Worm (Caenorhabditis elegans) whole organism, L4 larva: ENCODE results near the gene K08F11.1.

Experiments used
- D1046.2 ChIP-seq: fragments of 200-800 bp; sonication (Bioruptor generic); IDR thresholded peaks from 2 replicates; pipeline ENCODE4 v1.3.6; 2022; ENCODE audit warnings: missing genetic modification characterization, missing compliant biosample characterization
- F26F4.8 ChIP-seq: fragments of 200-800 bp; sonication (Bioruptor generic); conservative IDR thresholded peaks from 2 replicates; pipeline ENCODE4 v1.3.6; 2022; ENCODE audit warnings: missing genetic modification characterization, missing compliant biosample characterization
- F44E2.7 ChIP-seq: fragments of 200-800 bp; sonication (Bioruptor generic); IDR thresholded peaks from 2 replicates; pipeline ENCODE4 v2.1.2; 2022; ENCODE audit warnings: missing genetic modification characterization, missing compliant biosample characterization
- Y105C5A.15 ChIP-seq: fragments of 200-800 bp; sonication (Bioruptor generic); IDR thresholded peaks from 2 replicates; pipeline ENCODE4 v1.3.6; 2022; ENCODE audit warnings: missing genetic modification characterization, missing compliant biosample characterization
- ZK546.5 ChIP-seq, 2 experiments: sonication (generic microtip); optimal IDR thresholded peaks; 2 replicates each; lab custom pipeline; 2017; ENCODE audit warnings: missing biosample characterization in 2 of 2, missing genetic modification characterization in 2 of 2
- aha-1 ChIP-seq: fragments of 150-350 bp; peaks from one replicate; lab custom pipeline; 2014; ENCODE audit warnings: missing biosample characterization, missing genetic modification characterization
- ama-1 ChIP-seq: fragments of 150-350 bp; optimal IDR thresholded peaks from 2 replicates; lab custom pipeline; 2014; ENCODE audit warnings: inconsistent platforms, mixed read lengths
- ceh-28 ChIP-seq: fragments of 150-350 bp; optimal IDR thresholded peaks from 2 replicates; lab custom pipeline; 2014; ENCODE audit warnings: missing biosample characterization, missing genetic modification reagents, missing genetic modification characterization
- ceh-62 ChIP-seq: sonication (generic microtip); optimal IDR thresholded peaks from 2 replicates; lab custom pipeline; 2017; ENCODE audit warnings: missing biosample characterization, missing genetic modification characterization
- daf-16 ChIP-seq, 3 experiments: sonication (generic microtip); optimal IDR thresholded peaks; 2 replicates each; lab custom pipeline; 2016 to 2017; ENCODE audit warnings: missing genetic modification characterization in 3 of 3, missing genetic modification reagents in 3 of 3, mild to moderate bottlenecking in 2 of 3, missing compliant biosample characterization in 2 of 3, missing biosample characterization in 1 of 3, moderate library complexity in 1 of 3
- daf-19 ChIP-seq: fragments of 200-800 bp; sonication (Bioruptor generic); conservative IDR thresholded peaks from 2 replicates; pipeline ENCODE4 v1.3.6; 2022; ENCODE audit warnings: missing genetic modification characterization, missing compliant biosample characterization
- daf-8 ChIP-seq: fragments of 200-800 bp; sonication (Bioruptor generic); IDR thresholded peaks from 2 replicates; pipeline ENCODE4 v1.3.6; 2022; ENCODE audit warnings: missing genetic modification characterization, missing compliant biosample characterization
- dpl-1 ChIP-seq: fragments of 150-350 bp; optimal IDR thresholded peaks from 2 replicates; lab custom pipeline; 2014; ENCODE audit warnings: missing biosample characterization, missing genetic modification reagents, missing genetic modification characterization
- egl-27 ChIP-seq: sonication (generic microtip); optimal IDR thresholded peaks from 3 replicates; lab custom pipeline; 2017; ENCODE audit warnings: missing biosample characterization, missing genetic modification reagents, missing genetic modification characterization
- fkh-10 ChIP-seq: fragments of 150-350 bp; optimal IDR thresholded peaks from 2 replicates; lab custom pipeline; 2014; ENCODE audit warnings: missing biosample characterization, missing genetic modification reagents, missing genetic modification characterization
- gei-8 ChIP-seq: fragments of 200-800 bp; sonication (Bioruptor generic); optimal IDR thresholded peaks from 2 replicates; lab custom pipeline; 2018; ENCODE audit warnings: mild to moderate bottlenecking, missing genetic modification characterization, missing compliant biosample characterization
- hmg-1.1 ChIP-seq: fragments of 200-800 bp; sonication (Bioruptor generic); IDR thresholded peaks from 2 replicates; pipeline ENCODE4 v1.3.6; 2022; ENCODE audit warnings: missing genetic modification reagents, missing genetic modification characterization, missing compliant biosample characterization
- lin-13 ChIP-seq: fragments of 150-350 bp; optimal IDR thresholded peaks from 2 replicates; lab custom pipeline; 2014; ENCODE audit warnings: missing biosample characterization, missing genetic modification reagents, missing genetic modification characterization
- lin-15B ChIP-seq: fragments of 150-350 bp; sonication (generic microtip); optimal IDR thresholded peaks from 3 replicates; lab custom pipeline; 2014; ENCODE audit warnings: missing biosample characterization, missing genetic modification characterization
- lin-29 ChIP-seq: fragments of 200-800 bp; sonication (Bioruptor generic); IDR thresholded peaks from 2 replicates; pipeline ENCODE4 v1.3.6; 2022; ENCODE audit warnings: missing genetic modification reagents, missing genetic modification characterization, missing compliant biosample characterization
- lin-38 ChIP-seq: fragments of 200-800 bp; sonication (Bioruptor generic); IDR thresholded peaks from 2 replicates; pipeline ENCODE4 v1.3.6; 2022; ENCODE audit warnings: missing genetic modification reagents, missing genetic modification characterization, missing compliant biosample characterization
- lin-39 ChIP-seq: fragments of 150-350 bp; optimal IDR thresholded peaks from 2 replicates; lab custom pipeline; 2014; ENCODE audit warnings: missing biosample characterization, missing genetic modification reagents, missing genetic modification characterization
- madf-5 ChIP-seq, 2 experiments: fragments of 200-800 bp; sonication (Bioruptor generic); IDR thresholded peaks; 2 replicates each; pipeline ENCODE4 v1.3.6; 2022; ENCODE audit warnings: missing compliant biosample characterization in 2 of 2, missing genetic modification characterization in 2 of 2
- mep-1 ChIP-seq: fragments of 150-350 bp; sonication (generic microtip); optimal IDR thresholded peaks from 3 replicates; lab custom pipeline; 2014; ENCODE audit warnings: missing biosample characterization, missing genetic modification characterization
- mes-2 ChIP-seq: sonication (generic microtip); optimal IDR thresholded peaks from 2 replicates; lab custom pipeline; 2016; ENCODE audit warnings: missing genotype, mild to moderate bottlenecking, missing genetic modification characterization, missing compliant biosample characterization; ENCODE audit not compliant: poor library complexity, severe bottlenecking
- nhr-10 ChIP-seq: fragments of 150-350 bp; optimal IDR thresholded peaks from 2 replicates; lab custom pipeline; 2014; ENCODE audit warnings: missing biosample characterization, missing genetic modification characterization
- nhr-111 ChIP-seq: fragments of 200-800 bp; sonication (Bioruptor generic); optimal IDR thresholded peaks from 2 replicates; lab custom pipeline; 2018; ENCODE audit warnings: mild to moderate bottlenecking, missing genetic modification characterization, missing compliant biosample characterization
- nhr-28 ChIP-seq: fragments of 150-350 bp; optimal IDR thresholded peaks from 2 replicates; lab custom pipeline; 2014; ENCODE audit warnings: missing biosample characterization, missing genetic modification characterization
- nhr-76 ChIP-seq: fragments of 150-350 bp; optimal IDR thresholded peaks from 2 replicates; lab custom pipeline; 2014; ENCODE audit warnings: missing biosample characterization, missing genetic modification characterization
- saeg-2 ChIP-seq: fragments of 200-800 bp; sonication (Bioruptor generic); IDR thresholded peaks from 2 replicates; pipeline ENCODE4 v1.3.6; 2022; ENCODE audit warnings: missing genetic modification reagents, missing genetic modification characterization, missing compliant biosample characterization
- sdz-12 ChIP-seq: fragments of 200-800 bp; sonication (Bioruptor generic); optimal IDR thresholded peaks from 2 replicates; lab custom pipeline; 2018; ENCODE audit warnings: mild to moderate bottlenecking, missing genetic modification characterization, missing compliant biosample characterization
- snpc-1.2 ChIP-seq: fragments of 200-800 bp; sonication (Bioruptor generic); IDR thresholded peaks from 2 replicates; pipeline ENCODE4 v1.3.6; 2022; ENCODE audit warnings: missing genetic modification reagents, missing genetic modification characterization, missing compliant biosample characterization
- tra-1 ChIP-seq: fragments of 200-800 bp; sonication (Bioruptor generic); IDR thresholded peaks from 2 replicates; pipeline ENCODE4 v1.3.6; 2022; ENCODE audit warnings: missing genetic modification reagents, missing genetic modification characterization, missing compliant biosample characterization
- unc-130 ChIP-seq: sonication (generic microtip); optimal IDR thresholded peaks from 2 replicates; lab custom pipeline; 2016; ENCODE audit warnings: missing genetic modification reagents, missing genetic modification characterization, missing compliant biosample characterization
- unc-62 ChIP-seq, 3 experiments: fragments of 150-350 bp in 1 of 3; sonication (generic microtip); optimal IDR thresholded peaks in 2 of 3; peaks in 1 of 3; 1 replicate in 1 of 3; 2 replicates in 2 of 3; lab custom pipeline; 2014 to 2017; ENCODE audit warnings: missing biosample characterization in 3 of 3, missing genetic modification characterization in 3 of 3, missing genetic modification reagents in 3 of 3, missing genotype in 1 of 3
- vab-7 ChIP-seq: fragments of 200-800 bp; sonication (Bioruptor generic); IDR thresholded peaks from 2 replicates; pipeline ENCODE4 v1.3.6; 2022; ENCODE audit warnings: missing genetic modification reagents, missing genetic modification characterization, missing compliant biosample characterization
- zag-1 ChIP-seq: fragments of 150-350 bp; optimal IDR thresholded peaks from 2 replicates; lab custom pipeline; 2014; ENCODE audit warnings: missing biosample characterization, missing genetic modification characterization

K08F11.1 gene

ce11 chrIV:4749728-4750278 lies 25.1 kb downstream of the K08F11.1 start, which contains the start of the genes rpl-20 and Y17G9B.5 (continued):
- TF ChIP-seq lin-15B (tag; lab: Kevin White, UChicago), result peak; percentile 99
- TF ChIP-seq F44E2.7, result peak; percentile 91
- peak; percentile 99 for TF ChIP-seq saeg-2 (GFP tag; lab: Robert Waterston, UW)
- peak; percentile 98 for TF ChIP-seq unc-130 (GFP tag; lab: Kevin White, UChicago)
- TF ChIP-seq dpl-1 (GFP tag; lab: Kevin White, UChicago), result peak; percentile 99
- peak; percentile 16 for TF ChIP-seq ceh-62
- TF ChIP-seq lin-38 (GFP tag; lab: Robert Waterston, UW), result peak; percentile 100
- peak; percentile 99 for TF ChIP-seq mes-2
- TF ChIP-seq nhr-76 (tag; lab: Kevin White, UChicago), result peak; percentile 90
- TF ChIP-seq daf-16 (GFP tag; optimal IDR thresholded peaks at IDR 0.05; lab: Kevin White, UChicago), result peak; percentile 95 to 98
- peak; percentile 97 for TF ChIP-seq daf-16 (tag; optimal IDR thresholded peaks at IDR 0.05; lab: Kevin White, UChicago)
- TF ChIP-seq F26F4.8 (GFP tag; lab: Robert Waterston, UW), result no peak
- peak; percentile 88 for TF ChIP-seq nhr-111 (GFP tag; lab: Kevin White, UChicago)
- TF ChIP-seq mep-1 (tag; lab: Kevin White, UChicago), result peak; percentile 100
- TF ChIP-seq lin-13 (GFP tag; lab: Kevin White, UChicago), result peak; percentile 99
- TF ChIP-seq madf-5 (GFP tag; IDR thresholded peaks at IDR 0.05; lab: Robert Waterston, UW), result peak; percentile 96 to 99
- TF ChIP-seq nhr-28, result peak; percentile 98
- peak; percentile 99 for TF ChIP-seq vab-7 (GFP tag; lab: Robert Waterston, UW)
- peak; percentile 53 for TF ChIP-seq egl-27
- TF ChIP-seq fkh-10 (GFP tag; lab: Kevin White, UChicago), result peak; percentile 100
- TF ChIP-seq D1046.2 (GFP tag; lab: Robert Waterston, UW), result peak; percentile 97
- peak; percentile 100 for TF ChIP-seq hmg-1.1 (GFP tag; lab: Robert Waterston, UW)
- peak; percentile 95 for TF ChIP-seq daf-8 (GFP tag; lab: Robert Waterston, UW)
- peak; percentile 93 for TF ChIP-seq gei-8 (GFP tag; lab: Kevin White, UChicago)
- TF ChIP-seq ama-1 (lab: Kevin White, UChicago), result peak; percentile 92
- TF ChIP-seq daf-19 (GFP tag; lab: Robert Waterston, UW), result peak; percentile 99
- TF ChIP-seq zag-1, result peak; percentile 88
- peak; percentile 99 for TF ChIP-seq lin-29
- TF ChIP-seq lin-39 (tag; lab: Kevin White, UChicago), result peak; percentile 91
- no peak for TF ChIP-seq Y105C5A.15
- TF ChIP-seq ceh-28 (tag; lab: Kevin White, UChicago), result peak; percentile 74
- TF ChIP-seq tra-1, result peak; percentile 99
- TF ChIP-seq unc-62 (GFP tag; optimal IDR thresholded peaks at IDR 0.05 in 1 of 2; lab: Kevin White, UChicago), result peak; percentile 9 to 100
- TF ChIP-seq unc-62 (tag; optimal IDR thresholded peaks at IDR 0.05; lab: Kevin White, UChicago), result no peak
- peak; percentile 35 to 91 for TF ChIP-seq ZK546.5 (tag; optimal IDR thresholded peaks at IDR 0.05; lab: Kevin White, UChicago)
- peak; percentile 98 for TF ChIP-seq nhr-10 (tag; lab: Kevin White, UChicago)

ce11 chrIV:4751814-4752213 lies 27.2 kb downstream of the K08F11.1 start, which contains the start of gene Y17G9B.4:
Y17G9B.4 (plus strand) TSS chrIV:4752119.
- TF ChIP-seq saeg-2 (GFP tag; lab: Robert Waterston, UW) (no peak), ceh-28 (tag; lab: Kevin White, UChicago) (no peak), unc-130 (GFP tag; lab: Kevin White, UChicago) (peak; percentile 9), snpc-1.2 (GFP tag; lab: Robert Waterston, UW) (peak; percentile 56; the same call in 1 of the 2 replicates)

DNA sequence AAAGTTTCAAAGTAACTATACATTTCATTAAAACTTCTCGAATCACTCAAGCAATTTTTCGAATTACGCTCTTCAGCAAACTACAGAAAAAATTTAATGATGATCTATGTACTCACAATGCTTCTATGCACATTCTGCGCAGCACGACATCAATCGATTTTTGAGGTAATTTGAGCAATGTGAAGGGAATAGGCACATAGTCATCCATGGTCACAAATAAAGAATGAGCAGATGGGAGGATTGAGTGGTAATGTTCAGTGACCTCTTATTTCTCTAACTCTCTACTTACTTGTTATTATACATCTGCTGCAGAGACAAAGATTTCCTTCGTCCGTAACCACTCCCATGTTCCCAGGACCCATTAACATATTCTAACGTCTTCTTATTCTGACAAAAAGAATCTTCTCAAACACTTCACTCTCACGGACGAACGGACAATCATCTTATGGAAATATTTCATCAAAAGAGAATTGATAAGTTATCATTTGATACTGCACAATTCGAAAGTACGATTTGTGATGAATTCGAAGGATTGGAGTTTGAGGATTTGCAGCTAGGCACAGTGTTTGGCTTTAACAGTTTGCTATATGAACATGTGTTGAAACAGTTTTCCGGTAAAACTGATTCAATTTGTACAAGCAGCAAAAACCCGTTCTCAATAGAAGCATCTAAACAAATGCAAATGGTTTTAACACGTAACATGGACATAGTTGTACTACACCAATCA lies 31.4 kb downstream of the K08F11.1 start, which contains the start of the genes fbxb-77 and Y17G9B.11:
TSS of gene fbxb-77 (minus strand) at position 229 of the 727 bp plus-strand sequence.
TSS of gene Y17G9B.11 (plus strand) at position 677 of the 727 bp plus-strand sequence.
- TF ChIP-seq aha-1 (tag; lab: Kevin White, UChicago) (peak; percentile 90), fkh-10 (GFP tag; lab: Kevin White, UChicago) (no peak), unc-62 (GFP tag; optimal IDR thresholded peaks at IDR 0.05 in 1 of 2; lab: Kevin White, UChicago) (peak in 1 of 2 experiments; percentile 32), unc-62 (tag; optimal IDR thresholded peaks at IDR 0.05; lab: Kevin White, UChicago) (no peak), sdz-12 (no peak), tra-1 (no peak)
